Fruit fly (Drosophila melanogaster): Measurements from ENCODE around the gene DIP-iota.

DIP-iota gene

dm6 chr2L:6667719-6668325 lies 46.3 kb upstream of the DIP-iota start, which contains the start of gene Galt (continued):
- TF ChIP-seq Sox102F (GFP tag; optimal IDR thresholded peaks at IDR 0.05) (peak; percentile 26), CG17186 (GFP tag; optimal IDR thresholded peaks at IDR 0.05) (peak; percentile 16), CG8089 (GFP tag; optimal IDR thresholded peaks at IDR 0.05) (no peak), yki (optimal IDR thresholded peaks at IDR 0.05) (no peak), kay (GFP tag; optimal IDR thresholded peaks at IDR 0.05) (no peak), CG12391 (tag; optimal IDR thresholded peaks at IDR 0.05) (peak; percentile 58), CG1024 (GFP tag; IDR thresholded peaks at IDR 0.05) (no peak), CG17568 (GFP tag; optimal IDR thresholded peaks at IDR 0.05) (no peak), toy (GFP tag; IDR thresholded peaks at IDR 0.05) (no peak), CG8478 (optimal IDR thresholded peaks at IDR 0.05) (no peak), Spps (tag; optimal IDR thresholded peaks at IDR 0.05) (no peak), Oaz (GFP tag; IDR thresholded peaks at IDR 0.05) (no peak), bsh (GFP tag; optimal IDR thresholded peaks at IDR 0.05) (peak in 1 of 2 experiments; percentile 56), CG5953 (GFP tag; IDR thresholded peaks at IDR 0.05) (no peak), HmgZ (tag; optimal IDR thresholded peaks at IDR 0.05) (peak; percentile 19), CG10654 (GFP tag; optimal IDR thresholded peaks at IDR 0.05) (no peak), otp (GFP tag; IDR thresholded peaks at IDR 0.05) (no peak), CG4617 (GFP tag; optimal IDR thresholded peaks at IDR 0.05; ENCODE audit: borderline replicate concordance) (no peak), insv (GFP tag; optimal IDR thresholded peaks at IDR 0.05) (peak in 1 of 2 experiments; percentile 57), CG31441 (GFP tag; IDR thresholded peaks at IDR 0.05) (no peak; the same call in none of the 2 replicates), usp (GFP tag; optimal IDR thresholded peaks at IDR 0.05) (no peak), tll (GFP tag; optimal IDR thresholded peaks at IDR 0.05) (no peak), slbo (GFP tag; IDR thresholded peaks at IDR 0.05) (peak; percentile 52; the same call in 1 of the 2 replicates), CG1603 (tag; optimal IDR thresholded peaks at IDR 0.05) (no peak), Xbp1 (GFP tag; optimal IDR thresholded peaks at IDR 0.05) (peak; percentile 28), sob (GFP tag; IDR thresholded peaks at IDR 0.05) (peak; percentile 59; the same call in 1 of the 2 replicates), Sox100B (GFP tag; optimal IDR thresholded peaks at IDR 0.05) (no peak), CG7963 (GFP tag; IDR thresholded peaks at IDR 0.05; ENCODE audit: partially characterized antibody) (peak; percentile 61; the same call in 1 of the 3 replicates), sens-2 (GFP tag; IDR thresholded peaks at IDR 0.05) (no peak), ac (GFP tag; optimal IDR thresholded peaks at IDR 0.05) (no peak), seq (GFP tag; IDR thresholded peaks at IDR 0.05) (no peak), Oli (tag; optimal IDR thresholded peaks at IDR 0.05) (no peak), Lim3 (GFP tag; IDR thresholded peaks at IDR 0.05) (no peak), esg (GFP tag; conservative IDR thresholded peaks at IDR 0.05) (no peak), CG12104 (GFP tag; optimal IDR thresholded peaks at IDR 0.05) (no peak), gcm (GFP tag; optimal IDR thresholded peaks at IDR 0.05) (peak; percentile 54), Bteb2 (GFP tag; optimal IDR thresholded peaks at IDR 0.05) (peak; percentile 2), Fer2 (tag; optimal IDR thresholded peaks at IDR 0.05) (no peak), fd102C (GFP tag; optimal IDR thresholded peaks at IDR 0.05) (no peak), Blimp-1 (GFP tag; optimal IDR thresholded peaks at IDR 0.05) (no peak), ham (GFP tag; IDR thresholded peaks at IDR 0.05) (no peak), cato (GFP tag; optimal IDR thresholded peaks at IDR 0.05; ENCODE audit: borderline replicate concordance) (no peak), CG4424 (GFP tag; optimal IDR thresholded peaks at IDR 0.05) (peak; percentile 17), Hmx (GFP tag; optimal IDR thresholded peaks at IDR 0.05) (no peak), Bdp1 (GFP tag; optimal IDR thresholded peaks at IDR 0.05) (no peak), E2f1 (GFP tag; IDR thresholded peaks at IDR 0.05) (no peak), schlank (tag; optimal IDR thresholded peaks at IDR 0.05) (no peak), Dip2 (GFP tag; IDR thresholded peaks at IDR 0.05) (no peak), zfh2 (GFP tag; optimal IDR thresholded peaks at IDR 0.05) (no peak), CG34376 (GFP tag; optimal IDR thresholded peaks at IDR 0.05) (peak; percentile 90), fd96Cb (tag; optimal IDR thresholded peaks at IDR 0.05) (no peak)
